Fruit fly (Drosophila melanogaster): ENCODE data around the gene CG5004.

Gene CG5004

DNA sequence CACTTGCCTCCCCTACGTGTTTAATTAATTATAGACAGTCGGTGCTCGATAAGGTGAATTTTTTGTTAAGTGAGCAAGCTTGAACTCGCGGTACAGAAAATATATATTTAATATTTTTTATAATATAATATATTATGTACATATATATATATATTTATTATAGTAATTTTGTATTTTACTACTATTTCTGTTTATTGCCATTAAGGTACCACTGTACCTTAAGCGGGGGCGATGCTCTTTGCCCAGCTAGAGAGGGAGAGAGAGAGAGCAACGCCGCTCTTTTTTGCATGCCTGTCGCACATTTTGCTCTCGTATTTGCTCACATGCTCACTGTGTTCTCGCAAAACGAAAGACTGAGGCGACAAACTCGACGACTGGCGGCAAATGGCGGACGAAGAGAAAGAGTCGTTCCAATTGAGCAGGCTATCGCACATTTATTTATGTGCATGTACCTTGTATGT, 63.1 kb downstream of the CG5004 start (continued):
- peak; percentile 40 for TF ChIP-seq CG13894 (tag; optimal IDR thresholded peaks at IDR 0.05)
- no peak for TF ChIP-seq pita (GFP tag; optimal IDR thresholded peaks at IDR 0.05)
- TF ChIP-seq CG12219 (GFP tag; optimal IDR thresholded peaks at IDR 0.05), result no peak
- no peak for TF ChIP-seq Kr (GFP tag; optimal IDR thresholded peaks at IDR 0.05)
- no peak for TF ChIP-seq chif (GFP tag; optimal IDR thresholded peaks at IDR 0.05)
- TF ChIP-seq cg (GFP tag; optimal IDR thresholded peaks at IDR 0.05), result no peak
- no peak for TF ChIP-seq H15 (GFP tag; IDR thresholded peaks at IDR 0.05)
- no peak for TF ChIP-seq gcm2 (GFP tag; optimal IDR thresholded peaks at IDR 0.05)
- TF ChIP-seq jigr1 (GFP tag; IDR thresholded peaks at IDR 0.05), result no peak
- peak; percentile 37; the same call in 1 of the 3 replicates for TF ChIP-seq Aef1 (GFP tag; IDR thresholded peaks at IDR 0.05)
- TF ChIP-seq CG6854 (GFP tag; optimal IDR thresholded peaks at IDR 0.05), result peak; percentile 57
- TF ChIP-seq HLH54F (GFP tag; optimal IDR thresholded peaks at IDR 0.05), result no peak
- no peak for TF ChIP-seq Chrac-16 (GFP tag; optimal IDR thresholded peaks at IDR 0.05)
- no peak for TF ChIP-seq pzg (GFP tag; optimal IDR thresholded peaks at IDR 0.05)
- TF ChIP-seq MTF-1 (GFP tag; optimal IDR thresholded peaks at IDR 0.05; ENCODE audit: borderline replicate concordance), result peak; percentile 8
- TF ChIP-seq CG42726 (GFP tag; IDR thresholded peaks at IDR 0.05; ENCODE audit: partially characterized antibody), result no peak
- no peak for TF ChIP-seq sens-2 (GFP tag; IDR thresholded peaks at IDR 0.05)
- no peak for TF ChIP-seq CG15073 (GFP tag; optimal IDR thresholded peaks at IDR 0.05)
- no peak for TF ChIP-seq mirr (GFP tag; optimal IDR thresholded peaks at IDR 0.05)
- TF ChIP-seq CG16779 (GFP tag; IDR thresholded peaks at IDR 0.05), result no peak
- no peak for TF ChIP-seq CG4404 (GFP tag; IDR thresholded peaks at IDR 0.05)
- peak; percentile 50 for TF ChIP-seq fd3F (GFP tag; optimal IDR thresholded peaks at IDR 0.05)
- TF ChIP-seq CG8388 (GFP tag; optimal IDR thresholded peaks at IDR 0.05), result no peak
- TF ChIP-seq pfk (GFP tag; optimal IDR thresholded peaks at IDR 0.05), result no peak
- no peak for TF ChIP-seq tup (GFP tag; optimal IDR thresholded peaks at IDR 0.05)
- TF ChIP-seq CG2120 (GFP tag; optimal IDR thresholded peaks at IDR 0.05), result peak; percentile 31
- TF ChIP-seq CG10366 (GFP tag; IDR thresholded peaks at IDR 0.05), result peak; percentile 36
- TF ChIP-seq CG14050 (GFP tag; IDR thresholded peaks at IDR 0.05), result no peak
- TF ChIP-seq CG10267 (tag; optimal IDR thresholded peaks at IDR 0.05), result peak; percentile 21
- TF ChIP-seq Sox100B (GFP tag; optimal IDR thresholded peaks at IDR 0.05), result peak; percentile 28
- TF ChIP-seq CG17186 (GFP tag; optimal IDR thresholded peaks at IDR 0.05), result no peak
- no peak for TF ChIP-seq danr (GFP tag; IDR thresholded peaks at IDR 0.05)
- TF ChIP-seq CG9876 (GFP tag; optimal IDR thresholded peaks at IDR 0.05), result no peak
- no peak for TF ChIP-seq D19B (GFP tag; optimal IDR thresholded peaks at IDR 0.05)
- TF ChIP-seq HmgD (GFP tag; optimal IDR thresholded peaks at IDR 0.05), result no peak
- TF ChIP-seq knrl (GFP tag; IDR thresholded peaks at IDR 0.05; ENCODE audit: partially characterized antibody), result no peak
- TF ChIP-seq CG31224 (GFP tag; IDR thresholded peaks at IDR 0.05), result 0 out of 2 replicates have a peak, but pooled peaks have one; percentile 28
- no peak for TF ChIP-seq GATAe (GFP tag; conservative IDR thresholded peaks at IDR 0.05)
- TF ChIP-seq ERR (GFP tag; optimal IDR thresholded peaks at IDR 0.05), result no peak
- peak; percentile 41; the same call in 1 of the 2 replicates for TF ChIP-seq al (GFP tag; IDR thresholded peaks at IDR 0.05)
- TF ChIP-seq tgo (GFP tag; IDR thresholded peaks at IDR 0.05), result peak; percentile 58
- TF ChIP-seq CG9932 (GFP tag; IDR thresholded peaks at IDR 0.05), result peak; percentile 79
- TF ChIP-seq pan (optimal IDR thresholded peaks at IDR 0.05), result no peak
- peak in 1 of 2 experiments; percentile 67 for TF ChIP-seq pan (GFP tag; optimal IDR thresholded peaks at IDR 0.05 in 1 of 2, IDR thresholded peaks at IDR 0.05 in 1 of 2)
- TF ChIP-seq tio (GFP tag; optimal IDR thresholded peaks at IDR 0.05), result no peak
- no peak for TF ChIP-seq vnd (GFP tag; IDR thresholded peaks at IDR 0.05; ENCODE audit: partially characterized antibody)
- TF ChIP-seq ems (GFP tag; optimal IDR thresholded peaks at IDR 0.05), result no peak
- TF ChIP-seq Pdp1 (GFP tag; optimal IDR thresholded peaks at IDR 0.05), result no peak
- TF ChIP-seq bab2 (GFP tag; optimal IDR thresholded peaks at IDR 0.05), result no peak
- no peak for TF ChIP-seq schlank (tag; optimal IDR thresholded peaks at IDR 0.05)
- TF ChIP-seq btn (GFP tag; optimal IDR thresholded peaks at IDR 0.05), result no peak

Measured in whole organism, embryonic.